Fruit fly (Drosophila melanogaster): ENCODE measurements around the gene CG46310.

The CG46310 gene

DNA sequence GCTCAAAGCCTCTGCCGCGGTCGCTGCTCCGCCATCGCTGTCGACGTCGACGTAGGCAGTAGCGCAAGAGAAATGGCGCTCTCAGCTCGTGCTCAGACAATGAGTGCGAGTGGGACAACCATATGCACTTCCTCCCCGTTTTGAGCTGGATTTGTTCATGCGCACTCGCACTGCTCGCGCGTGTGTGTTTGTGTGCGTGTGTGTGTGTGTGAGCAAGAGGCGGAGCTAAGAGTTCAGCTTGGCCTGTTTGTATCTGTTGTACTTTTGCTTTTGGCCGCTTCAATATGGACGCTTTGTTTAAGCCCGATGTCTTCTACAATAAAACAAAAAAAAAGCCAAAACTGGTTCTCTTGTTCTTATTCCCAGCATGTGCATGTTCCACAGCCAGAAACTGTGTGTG, 27.4 kb downstream of the CG46310 start:
- no peak for TF ChIP-seq Sin3A (optimal IDR thresholded peaks at IDR 0.05)
- TF ChIP-seq Myc (optimal IDR thresholded peaks at IDR 0.05), result no peak
- no peak for TF ChIP-seq ttk (optimal IDR thresholded peaks at IDR 0.05)
- TF ChIP-seq psq (optimal IDR thresholded peaks at IDR 0.05), result no peak
- no peak for TF ChIP-seq insv (optimal IDR thresholded peaks at IDR 0.05)
- no peak for TF ChIP-seq h (optimal IDR thresholded peaks at IDR 0.05)

DNA sequence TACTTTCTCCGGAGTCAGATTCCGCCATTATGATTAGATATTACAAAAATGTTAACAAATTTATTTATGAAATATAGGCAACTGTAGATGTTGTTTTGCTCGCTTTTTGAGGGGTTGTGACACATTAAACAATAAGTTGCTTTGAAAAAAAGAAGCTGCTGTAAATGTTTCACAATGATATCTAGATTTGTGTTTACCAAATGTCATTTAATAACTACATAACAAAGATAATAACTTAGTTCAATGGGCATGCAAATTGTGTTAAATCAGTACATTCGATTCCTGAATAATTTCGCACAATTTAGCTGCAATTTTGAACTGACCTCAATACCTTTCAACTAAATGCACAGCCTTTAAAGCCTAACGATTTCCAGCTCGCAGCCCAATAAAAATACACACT, 30.3 kb downstream of the CG46310 start, which contains the start of gene fzo:
fzo (minus strand) TSS at position 101 of the 400 bp plus-strand sequence.
- TF ChIP-seq h (optimal IDR thresholded peaks at IDR 0.05), result no peak
- no peak for TF ChIP-seq psq (optimal IDR thresholded peaks at IDR 0.05)
- TF ChIP-seq Sin3A (optimal IDR thresholded peaks at IDR 0.05), result no peak
- TF ChIP-seq ttk (optimal IDR thresholded peaks at IDR 0.05), result no peak
- TF ChIP-seq Myc (optimal IDR thresholded peaks at IDR 0.05), result no peak

DNA sequence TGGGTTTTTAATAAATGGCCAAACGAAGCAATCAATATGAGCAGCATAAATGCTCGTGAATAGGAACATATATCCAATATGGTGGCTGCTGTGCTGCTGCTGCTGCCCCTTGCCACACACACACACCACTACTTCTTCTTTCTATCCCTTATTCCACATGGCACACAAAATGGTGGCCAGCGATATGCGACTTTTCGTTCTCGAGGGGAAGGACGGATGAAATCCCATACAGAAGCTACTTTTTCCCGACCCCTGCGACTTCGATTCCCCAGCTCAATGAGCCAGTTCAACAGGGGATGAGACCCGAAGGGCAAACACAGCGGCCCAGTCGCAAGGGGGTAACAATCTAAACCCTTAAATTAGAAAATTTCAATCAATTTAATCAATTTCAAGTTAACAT, 33.6 kb downstream of the CG46310 start:
- TF ChIP-seq insv (optimal IDR thresholded peaks at IDR 0.05) (no peak), h (optimal IDR thresholded peaks at IDR 0.05) (no peak), psq (optimal IDR thresholded peaks at IDR 0.05) (no peak), Myc (optimal IDR thresholded peaks at IDR 0.05) (no peak), Sin3A (optimal IDR thresholded peaks at IDR 0.05) (no peak), ttk (optimal IDR thresholded peaks at IDR 0.05) (no peak)

DNA sequence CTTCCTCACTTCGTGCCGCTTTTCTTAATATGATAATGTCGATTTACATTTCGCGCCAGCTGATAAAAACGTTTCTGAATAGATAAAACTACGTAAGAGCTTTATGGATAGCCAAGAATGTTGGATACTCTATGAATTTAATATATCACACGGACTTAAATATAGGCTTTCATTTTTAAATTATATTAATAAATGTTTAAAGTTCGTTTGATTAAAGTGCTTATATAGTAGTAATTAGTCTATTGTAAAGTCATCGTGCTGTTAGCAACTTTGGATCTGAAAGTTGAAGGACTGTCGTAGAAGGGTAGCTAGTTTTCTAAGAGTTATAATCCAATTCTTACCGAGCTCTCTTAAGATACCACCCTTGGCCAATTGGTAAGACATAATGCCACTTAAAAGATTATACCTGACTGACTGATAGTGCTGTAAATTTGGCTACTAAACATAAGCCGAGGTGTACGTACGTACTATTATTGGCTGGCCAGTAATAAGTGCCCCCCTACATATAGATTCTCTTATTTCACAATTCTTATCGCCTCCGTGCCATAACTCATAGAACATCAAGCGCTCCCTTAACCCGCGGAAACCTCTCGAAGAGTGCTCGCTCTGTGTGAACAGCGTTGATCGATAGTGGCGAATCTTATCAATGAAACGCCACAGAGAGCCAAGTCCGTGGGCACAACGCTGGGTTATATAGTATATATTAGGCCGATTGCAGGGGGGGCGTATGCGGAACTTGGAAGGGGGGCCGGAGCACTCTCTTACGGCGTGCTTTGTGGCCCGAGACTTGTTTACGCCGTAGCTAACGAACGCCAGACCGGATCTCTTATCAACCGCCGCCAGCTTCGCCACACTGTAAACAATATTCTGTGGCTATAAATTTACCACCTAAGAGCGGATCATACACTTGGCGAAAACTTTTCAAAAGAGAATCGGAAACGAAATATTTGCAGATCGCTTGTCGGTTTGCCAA, 36.9 kb downstream of the CG46310 start:
- no peak for TF ChIP-seq insv (optimal IDR thresholded peaks at IDR 0.05)
- TF ChIP-seq Myc (optimal IDR thresholded peaks at IDR 0.05), result no peak
- no peak for TF ChIP-seq h (optimal IDR thresholded peaks at IDR 0.05)
- no peak for TF ChIP-seq psq (optimal IDR thresholded peaks at IDR 0.05)
- no peak for TF ChIP-seq Sin3A (optimal IDR thresholded peaks at IDR 0.05)
- no peak for TF ChIP-seq ttk (optimal IDR thresholded peaks at IDR 0.05)

DNA sequence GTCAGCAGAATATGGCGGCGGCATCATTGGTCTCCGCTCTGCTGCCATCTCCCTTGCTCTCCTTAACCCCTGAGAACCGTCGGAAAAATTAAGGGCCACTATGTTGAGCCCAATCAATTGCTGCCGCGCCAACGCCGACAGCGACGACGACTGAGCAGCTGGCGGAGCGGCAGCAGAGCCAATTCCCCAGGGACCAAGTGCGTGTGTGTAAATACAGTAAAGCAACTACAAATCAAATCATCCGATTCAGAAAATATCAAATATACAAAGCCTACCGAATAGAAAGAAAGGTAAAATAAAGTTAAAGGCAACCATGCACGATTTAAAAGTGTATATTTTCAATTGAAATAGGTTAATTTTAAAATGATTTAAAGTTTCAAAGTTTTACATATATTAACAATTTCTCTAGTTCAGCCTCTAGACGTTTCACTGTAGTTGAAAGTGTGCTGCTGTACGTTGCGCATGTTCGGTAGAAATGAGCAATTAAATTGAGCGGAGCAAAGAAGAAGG, 38.1 kb downstream of the CG46310 start:
- TF ChIP-seq insv (optimal IDR thresholded peaks at IDR 0.05), result no peak
- TF ChIP-seq ttk (optimal IDR thresholded peaks at IDR 0.05), result no peak

DNA sequence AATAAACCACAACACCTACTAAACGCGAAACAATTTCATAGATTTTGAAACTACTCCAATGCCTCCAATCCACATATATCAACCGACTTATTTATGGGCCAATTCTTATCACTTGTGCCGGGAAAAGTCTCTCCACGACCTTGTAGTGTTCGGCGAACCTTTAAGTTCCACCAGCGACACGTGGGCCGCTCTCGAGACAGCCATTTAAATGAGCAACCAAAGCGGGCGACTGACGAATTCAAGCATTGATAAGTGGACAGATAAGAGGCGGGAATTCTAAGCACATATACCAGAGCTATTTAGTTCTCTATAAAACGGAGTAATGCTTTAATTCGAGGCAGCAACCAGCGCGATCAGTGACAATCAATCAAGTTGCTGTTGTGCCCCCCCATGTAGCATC, 39.1 kb downstream of the CG46310 start:
- no peak for TF ChIP-seq ttk (optimal IDR thresholded peaks at IDR 0.05)
- TF ChIP-seq insv (optimal IDR thresholded peaks at IDR 0.05), result no peak

DNA sequence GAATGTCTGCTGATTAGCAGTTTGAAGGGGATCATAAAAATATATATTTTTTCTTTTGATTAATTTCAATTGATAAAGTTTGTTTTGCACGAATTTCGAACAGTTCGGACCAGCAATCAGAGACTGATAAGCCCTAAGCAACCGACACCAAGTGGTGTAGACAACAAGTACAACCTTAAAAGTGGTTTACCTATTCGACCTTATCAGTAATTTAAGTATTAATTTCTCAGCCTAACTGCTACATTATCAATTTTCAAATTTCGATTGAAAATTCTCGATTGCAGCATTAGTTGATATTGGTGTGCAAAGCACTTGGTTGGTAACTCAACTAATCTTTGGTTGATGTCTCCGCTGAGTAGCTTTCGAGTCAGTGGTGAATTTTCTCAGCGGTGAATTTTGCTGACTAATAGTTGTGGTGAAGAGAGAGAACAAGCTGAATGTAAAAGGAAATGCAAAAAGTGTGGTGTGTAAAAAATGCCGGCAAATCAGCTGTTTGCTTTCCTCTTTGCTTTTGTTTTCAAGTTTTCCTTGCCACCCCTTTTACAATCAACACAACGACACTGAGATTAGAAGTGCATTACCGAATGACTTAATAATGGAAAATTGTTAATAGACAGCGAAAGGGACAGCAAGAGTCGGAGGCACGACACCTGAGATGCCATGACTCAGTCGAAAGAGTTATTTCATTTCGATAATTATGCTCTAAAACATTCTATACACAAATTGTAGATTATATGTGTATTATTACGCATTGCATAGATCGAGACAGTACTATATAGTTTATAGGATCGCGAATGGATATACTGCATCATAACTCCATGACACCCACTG, 41.1 kb downstream of the CG46310 start:
- TF ChIP-seq Sin3A (optimal IDR thresholded peaks at IDR 0.05), result no peak

DNA sequence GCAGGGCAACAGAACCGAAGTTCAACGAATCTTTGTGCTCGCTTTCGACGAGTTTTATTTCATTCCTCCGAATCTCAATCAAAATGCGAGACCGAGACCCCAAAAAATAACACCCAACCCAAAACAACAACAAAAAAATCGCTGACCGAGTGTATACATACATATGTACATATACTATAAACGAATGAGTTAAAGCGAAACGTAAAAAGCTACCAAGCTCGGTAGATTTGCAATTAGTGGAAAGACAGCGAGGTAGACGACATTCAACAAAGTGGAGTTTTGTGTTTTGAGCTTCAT, 41.7 kb downstream of the CG46310 start:
- TF ChIP-seq insv (optimal IDR thresholded peaks at IDR 0.05) (no peak), ttk (optimal IDR thresholded peaks at IDR 0.05) (no peak), psq (optimal IDR thresholded peaks at IDR 0.05) (no peak), Sin3A (optimal IDR thresholded peaks at IDR 0.05) (no peak), Myc (optimal IDR thresholded peaks at IDR 0.05) (no peak), h (optimal IDR thresholded peaks at IDR 0.05) (no peak)

DNA sequence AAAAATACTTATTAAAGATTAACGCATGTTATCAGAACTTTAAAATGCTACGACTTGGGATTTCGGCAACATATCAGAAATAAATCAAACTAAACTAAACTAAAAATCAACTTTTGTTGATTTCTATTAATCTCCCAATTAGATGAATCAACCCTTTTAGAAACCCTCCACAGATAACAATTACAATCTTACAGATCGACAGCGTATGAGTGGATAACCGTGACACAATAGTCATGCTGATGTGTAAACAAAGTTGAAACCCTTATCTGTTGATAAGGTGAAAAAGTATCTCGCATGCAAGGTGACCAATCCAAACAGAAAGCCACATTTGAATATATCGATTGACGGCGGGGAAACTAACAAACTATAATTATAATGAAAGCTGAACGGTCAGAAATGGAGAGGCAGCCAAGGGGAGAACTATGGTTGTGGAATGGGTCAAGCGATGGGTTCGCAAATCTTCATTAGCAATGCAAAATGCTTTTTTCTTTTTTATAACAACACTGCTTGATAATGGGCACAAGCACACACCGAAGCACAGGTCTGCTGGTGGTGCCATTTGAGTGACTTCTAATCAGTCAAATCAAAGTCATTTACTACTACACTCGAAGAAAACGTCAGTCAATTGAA, 43.6 kb downstream of the CG46310 start:
- TF ChIP-seq Myc (optimal IDR thresholded peaks at IDR 0.05) (no peak), h (optimal IDR thresholded peaks at IDR 0.05) (no peak), Sin3A (optimal IDR thresholded peaks at IDR 0.05) (no peak)

DNA sequence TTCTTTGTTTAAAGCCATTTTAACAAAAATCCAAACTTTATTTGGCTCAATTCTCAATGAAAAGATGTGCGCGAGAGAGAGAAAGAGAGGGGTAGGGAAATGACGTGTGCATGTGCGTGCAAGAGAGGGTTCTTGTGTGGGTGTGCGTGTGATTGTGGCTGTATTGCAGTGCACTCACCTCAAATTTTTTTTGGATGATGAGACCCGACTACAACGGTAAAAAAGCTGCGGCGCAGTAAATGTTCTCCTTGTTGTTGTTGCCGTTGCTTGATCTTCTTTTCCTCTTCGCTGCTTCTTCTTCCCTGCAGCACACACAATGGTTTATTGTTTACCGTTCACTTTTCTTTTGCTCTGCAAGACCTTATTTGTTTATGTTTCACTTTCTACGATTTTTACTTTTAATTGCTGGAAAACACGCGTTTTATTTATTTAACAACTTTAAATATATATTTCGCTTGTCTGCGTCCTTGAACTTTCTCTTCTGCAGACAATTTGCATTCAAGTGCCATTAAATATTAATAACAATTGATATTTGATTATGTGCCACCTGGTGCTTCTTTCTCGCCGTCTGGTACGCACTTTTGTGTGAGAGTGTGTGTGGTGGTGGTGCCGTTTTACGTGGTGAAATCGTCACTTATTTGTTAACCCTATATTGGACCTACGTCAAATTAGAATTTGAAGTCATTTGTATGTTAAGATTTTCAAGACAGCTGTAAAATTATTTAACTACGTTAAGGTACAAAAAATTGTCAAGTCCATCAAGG, 46.7 kb downstream of the CG46310 start:
- TF ChIP-seq Myc (optimal IDR thresholded peaks at IDR 0.05) (no peak), Sin3A (optimal IDR thresholded peaks at IDR 0.05) (no peak), psq (optimal IDR thresholded peaks at IDR 0.05) (no peak), ttk (optimal IDR thresholded peaks at IDR 0.05) (no peak), h (optimal IDR thresholded peaks at IDR 0.05) (no peak), insv (optimal IDR thresholded peaks at IDR 0.05) (no peak)

DNA sequence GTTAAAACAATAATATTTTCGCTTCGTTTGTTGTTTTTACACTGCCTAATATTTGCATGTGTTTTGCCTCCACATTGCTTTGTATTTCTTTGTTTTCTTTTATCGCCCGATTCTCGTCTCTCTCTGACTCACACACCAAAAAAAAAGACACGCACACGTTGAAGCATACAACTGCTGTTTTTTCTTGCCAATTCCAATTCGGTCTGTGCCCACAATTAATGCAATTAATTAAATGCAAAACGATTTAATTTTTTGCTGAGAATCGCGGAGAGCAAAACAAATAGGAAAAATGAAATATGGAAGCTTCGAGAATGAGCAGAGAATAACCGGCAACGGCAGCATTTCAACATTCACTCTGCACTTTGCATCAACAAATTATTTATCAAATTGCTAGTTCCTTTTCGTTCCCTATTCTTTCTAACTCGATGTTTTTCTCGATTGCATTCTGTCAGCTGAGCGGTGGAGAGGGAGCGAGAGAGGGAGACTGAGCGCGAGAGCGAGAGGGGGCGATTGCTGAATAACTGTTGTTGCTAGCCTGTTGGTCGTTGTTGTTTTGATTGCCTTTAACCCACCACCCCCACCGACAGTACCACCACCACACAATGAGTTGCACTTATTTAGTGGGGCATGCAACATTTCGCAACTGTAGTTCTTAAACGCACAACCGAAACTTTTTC, 47.5 kb downstream of the CG46310 start:
- TF ChIP-seq insv (optimal IDR thresholded peaks at IDR 0.05) (no peak), Myc (optimal IDR thresholded peaks at IDR 0.05) (no peak), psq (optimal IDR thresholded peaks at IDR 0.05) (no peak), h (optimal IDR thresholded peaks at IDR 0.05) (no peak), Sin3A (optimal IDR thresholded peaks at IDR 0.05) (no peak), ttk (optimal IDR thresholded peaks at IDR 0.05) (no peak)

All from Kc167 (cell line).